Worm (Caenorhabditis elegans) whole organism, L4 larva: ENCODE results near the gene gsto-1.
A peak's percentile ranks its signal among the peaks of the same experiment; 100 is the strongest.

Source experiments
- T20F7.1 ChIP-seq: fragments of 200-800 bp; sonication (Bioruptor generic); optimal IDR thresholded peaks from 2 replicates; lab custom pipeline; 2018; ENCODE audit warnings: mild to moderate bottlenecking, missing genetic modification characterization, missing compliant biosample characterization
- T26A8.4 ChIP-seq: fragments of 200-800 bp; sonication (Bioruptor generic); IDR thresholded peaks from 2 replicates; pipeline ENCODE4 v1.3.6; 2022; ENCODE audit warnings: missing genetic modification characterization, missing compliant biosample characterization
- Y48G9A.11 ChIP-seq: fragments of 200-800 bp; sonication (Bioruptor generic); IDR thresholded peaks from 2 replicates; pipeline ENCODE4 v1.3.6; 2022; ENCODE audit warnings: missing genetic modification reagents, missing genetic modification characterization, missing compliant biosample characterization
- Y75B8A.6 ChIP-seq: fragments of 200-800 bp; sonication (Bioruptor generic); IDR thresholded peaks from 2 replicates; pipeline ENCODE4 v1.3.6; 2022; ENCODE audit warnings: missing genetic modification reagents, missing genetic modification characterization, missing compliant biosample characterization
- ZK337.2 ChIP-seq: fragments of 200-800 bp; sonication (Bioruptor generic); IDR thresholded peaks from 2 replicates; pipeline ENCODE4 v1.3.6; 2022; ENCODE audit warnings: missing genetic modification reagents, missing genetic modification characterization, missing compliant biosample characterization
- aha-1 ChIP-seq: fragments of 150-350 bp; peaks from one replicate; lab custom pipeline; 2014; ENCODE audit warnings: missing biosample characterization, missing genetic modification characterization
- ceh-20 ChIP-seq: fragments of 200-800 bp; sonication (Bioruptor generic); IDR thresholded peaks from 2 replicates; pipeline ENCODE4 v1.3.6; 2022; ENCODE audit warnings: missing genetic modification reagents, missing genetic modification characterization, missing compliant biosample characterization
- ceh-28 ChIP-seq: fragments of 150-350 bp; optimal IDR thresholded peaks from 2 replicates; lab custom pipeline; 2014; ENCODE audit warnings: missing biosample characterization, missing genetic modification reagents, missing genetic modification characterization
- ceh-62 ChIP-seq: sonication (generic microtip); optimal IDR thresholded peaks from 2 replicates; lab custom pipeline; 2017; ENCODE audit warnings: missing biosample characterization, missing genetic modification characterization
- cey-2 ChIP-seq: sonication (generic microtip); optimal IDR thresholded peaks from 3 replicates; lab custom pipeline; 2017; ENCODE audit warnings: missing genetic modification characterization, mild to moderate bottlenecking, missing compliant biosample characterization, antibody characterized with exemption, borderline replicate concordance; ENCODE audit not compliant: insufficient read depth
- ctbp-1 ChIP-seq: fragments of 200-800 bp; sonication (Bioruptor generic); IDR thresholded peaks from 2 replicates; pipeline ENCODE4 v1.3.6; 2022; ENCODE audit warnings: missing genetic modification reagents, missing genetic modification characterization, missing compliant biosample characterization
- daf-16 ChIP-seq, 3 experiments: sonication (generic microtip); optimal IDR thresholded peaks; 2 replicates each; lab custom pipeline; 2016 to 2017; ENCODE audit warnings: missing genetic modification characterization in 3 of 3, missing genetic modification reagents in 3 of 3, mild to moderate bottlenecking in 2 of 3, missing compliant biosample characterization in 2 of 3, missing biosample characterization in 1 of 3, moderate library complexity in 1 of 3
- dmd-6 ChIP-seq: fragments of 200-800 bp; sonication (Bioruptor generic); IDR thresholded peaks from 2 replicates; pipeline ENCODE4 v1.3.6; 2022; ENCODE audit warnings: missing genetic modification reagents, missing genetic modification characterization, missing compliant biosample characterization
- dpl-1 ChIP-seq: fragments of 150-350 bp; optimal IDR thresholded peaks from 2 replicates; lab custom pipeline; 2014; ENCODE audit warnings: missing biosample characterization, missing genetic modification reagents, missing genetic modification characterization
- dve-1 ChIP-seq: sonication (generic microtip); optimal IDR thresholded peaks from 2 replicates; lab custom pipeline; 2017; ENCODE audit warnings: antibody characterized with exemption, mild to moderate bottlenecking, missing genetic modification characterization, missing compliant biosample characterization; ENCODE audit not compliant: insufficient read depth
- gei-8 ChIP-seq: fragments of 200-800 bp; sonication (Bioruptor generic); optimal IDR thresholded peaks from 2 replicates; lab custom pipeline; 2018; ENCODE audit warnings: mild to moderate bottlenecking, missing genetic modification characterization, missing compliant biosample characterization
- hlh-11 ChIP-seq: fragments of 200-800 bp; sonication (Bioruptor generic); optimal IDR thresholded peaks from 2 replicates; lab custom pipeline; 2018; ENCODE audit warnings: mild to moderate bottlenecking, missing genetic modification characterization, missing compliant biosample characterization
- hlh-30 ChIP-seq: sonication (generic microtip); optimal IDR thresholded peaks from 2 replicates; lab custom pipeline; 2017; ENCODE audit warnings: antibody characterized with exemption, mild to moderate bottlenecking, missing genetic modification characterization, missing compliant biosample characterization; ENCODE audit not compliant: insufficient read depth
- lin-1 ChIP-seq: fragments of 200-800 bp; sonication (Bioruptor generic); IDR thresholded peaks from 2 replicates; pipeline ENCODE4 v1.3.6; 2022; ENCODE audit warnings: missing genetic modification reagents, missing genetic modification characterization, missing compliant biosample characterization
- lsy-2 ChIP-seq, 2 experiments: fragments of 150-350 bp in 1 of 2; sonication (generic microtip) in 1 of 2; optimal IDR thresholded peaks; 2 replicates each; lab custom pipeline; 2014 to 2017; ENCODE audit warnings: missing biosample characterization in 2 of 2, missing genetic modification characterization in 2 of 2
- mdl-1 ChIP-seq, 2 experiments: fragments of 150-350 bp in 1 of 2; sonication (generic microtip) in 1 of 2; optimal IDR thresholded peaks; 2 replicates each; lab custom pipeline; 2014 to 2017; ENCODE audit warnings: missing biosample characterization in 2 of 2, missing genetic modification characterization in 2 of 2
- mep-1 ChIP-seq: fragments of 150-350 bp; sonication (generic microtip); optimal IDR thresholded peaks from 3 replicates; lab custom pipeline; 2014; ENCODE audit warnings: missing biosample characterization, missing genetic modification characterization
- mxl-3 ChIP-seq: fragments of 200-800 bp; sonication (Bioruptor generic); optimal IDR thresholded peaks from 2 replicates; lab custom pipeline; 2018; ENCODE audit warnings: mild to moderate bottlenecking, missing genetic modification characterization, missing compliant biosample characterization
- nhr-102 ChIP-seq: sonication (generic microtip); optimal IDR thresholded peaks from 2 replicates; lab custom pipeline; 2016; ENCODE audit warnings: mild to moderate bottlenecking, missing genetic modification characterization, moderate library complexity, missing compliant biosample characterization
- nhr-28 ChIP-seq: fragments of 150-350 bp; optimal IDR thresholded peaks from 2 replicates; lab custom pipeline; 2014; ENCODE audit warnings: missing biosample characterization, missing genetic modification characterization
- nhr-41 ChIP-seq: fragments of 200-800 bp; sonication (Bioruptor generic); IDR thresholded peaks from 2 replicates; pipeline ENCODE4 v1.3.6; 2022; ENCODE audit warnings: missing genetic modification reagents, missing genetic modification characterization, missing compliant biosample characterization
- nhr-48 ChIP-seq: sonication (generic microtip); optimal IDR thresholded peaks from 2 replicates; lab custom pipeline; 2016; ENCODE audit warnings: mild to moderate bottlenecking, missing genetic modification characterization, missing compliant biosample characterization
- nhr-6 ChIP-seq: fragments of 150-350 bp; optimal IDR thresholded peaks from 2 replicates; lab custom pipeline; 2014; ENCODE audit warnings: missing biosample characterization, missing genetic modification characterization
- nhr-77 ChIP-seq: fragments of 150-350 bp; optimal IDR thresholded peaks from 2 replicates; lab custom pipeline; 2014; ENCODE audit warnings: missing biosample characterization, missing genetic modification characterization
- php-3 ChIP-seq: fragments of 200-800 bp; sonication (Bioruptor generic); IDR thresholded peaks from 2 replicates; pipeline ENCODE4 v1.3.6; 2022; ENCODE audit warnings: missing genetic modification reagents, missing genetic modification characterization, missing compliant biosample characterization
- saeg-2 ChIP-seq: fragments of 200-800 bp; sonication (Bioruptor generic); IDR thresholded peaks from 2 replicates; pipeline ENCODE4 v1.3.6; 2022; ENCODE audit warnings: missing genetic modification reagents, missing genetic modification characterization, missing compliant biosample characterization
- sdz-12 ChIP-seq: fragments of 200-800 bp; sonication (Bioruptor generic); optimal IDR thresholded peaks from 2 replicates; lab custom pipeline; 2018; ENCODE audit warnings: mild to moderate bottlenecking, missing genetic modification characterization, missing compliant biosample characterization
- unc-130 ChIP-seq: sonication (generic microtip); optimal IDR thresholded peaks from 2 replicates; lab custom pipeline; 2016; ENCODE audit warnings: missing genetic modification reagents, missing genetic modification characterization, missing compliant biosample characterization
- unc-62 ChIP-seq, 3 experiments: fragments of 150-350 bp in 1 of 3; sonication (generic microtip); optimal IDR thresholded peaks in 2 of 3; peaks in 1 of 3; 1 replicate in 1 of 3; 2 replicates in 2 of 3; lab custom pipeline; 2014 to 2017; ENCODE audit warnings: missing biosample characterization in 3 of 3, missing genetic modification characterization in 3 of 3, missing genetic modification reagents in 3 of 3, missing genotype in 1 of 3
- zfp-3 ChIP-seq: fragments of 200-800 bp; sonication (Bioruptor generic); conservative IDR thresholded peaks from 2 replicates; pipeline ENCODE4 v1.3.6; 2022; ENCODE audit warnings: missing genetic modification reagents, missing genetic modification characterization, missing compliant biosample characterization

gsto-1 gene

ce11 chrIII:7911621-7912020, 35.2 kb downstream of the gsto-1 start, which contains the start of gene ZK688.7:
Gene ZK688.7 (minus strand): TSS chrIII:7911634.
- TF ChIP-seq saeg-2 (GFP tag; lab: Robert Waterston, UW) (no peak), hlh-11 (tag; lab: Kevin White, UChicago) (peak; percentile 56), lsy-2 (tag; optimal IDR thresholded peaks at IDR 0.05; lab: Kevin White, UChicago) (peak in 1 of 2 experiments; percentile 29), hlh-30 (peak; percentile 86), nhr-28 (peak; percentile 60), mdl-1 (tag; optimal IDR thresholded peaks at IDR 0.05; lab: Kevin White, UChicago) (peak in 1 of 2 experiments; percentile 47), dve-1 (tag; lab: Kevin White, UChicago) (peak; percentile 60), unc-130 (GFP tag; lab: Kevin White, UChicago) (no peak), mxl-3 (GFP tag; lab: Kevin White, UChicago) (peak; percentile 31), ceh-28 (tag; lab: Kevin White, UChicago) (no peak), T20F7.1 (GFP tag; lab: Kevin White, UChicago) (peak; percentile 2), daf-16 (GFP tag; optimal IDR thresholded peaks at IDR 0.05; lab: Kevin White, UChicago) (no peak), daf-16 (tag; optimal IDR thresholded peaks at IDR 0.05; lab: Kevin White, UChicago) (peak; percentile 84), unc-62 (GFP tag; optimal IDR thresholded peaks at IDR 0.05 in 1 of 2; lab: Kevin White, UChicago) (peak in 1 of 2 experiments; percentile 87), unc-62 (tag; optimal IDR thresholded peaks at IDR 0.05; lab: Kevin White, UChicago) (no peak)

DNA sequence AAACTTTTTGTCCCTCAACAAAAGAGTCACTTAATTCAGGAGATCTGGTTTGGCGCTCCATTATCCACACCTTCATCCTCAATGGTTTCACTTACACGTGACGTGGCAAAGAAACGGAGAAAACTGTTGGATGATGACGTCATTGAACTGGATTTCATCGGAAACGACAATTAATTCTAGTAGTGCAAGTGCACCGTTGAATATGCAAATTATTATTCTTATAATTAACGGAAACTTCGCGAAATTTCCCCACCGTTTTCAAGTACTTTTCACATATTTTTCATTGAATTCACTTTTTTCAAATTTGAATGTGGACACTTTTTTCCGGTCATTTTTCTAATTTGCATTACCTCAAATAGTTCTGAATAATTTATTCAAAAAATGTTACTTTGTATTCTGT, 37.6 kb downstream of the gsto-1 start, which contains the start of gene ZK688.1:
TSS of gene ZK688.1 (plus strand) at position 301 of the 400 bp plus-strand sequence.
- TF ChIP-seq lin-1 (GFP tag; lab: Robert Waterston, UW), result no peak
- no peak for TF ChIP-seq nhr-77 (tag; lab: Kevin White, UChicago)
- no peak for TF ChIP-seq ceh-20
- no peak for TF ChIP-seq zfp-3
- no peak for TF ChIP-seq ZK337.2 (GFP tag; lab: Robert Waterston, UW)
- no peak for TF ChIP-seq gei-8 (GFP tag; lab: Kevin White, UChicago)
- TF ChIP-seq nhr-6, result no peak
- no peak for TF ChIP-seq ceh-62 (tag; lab: Kevin White, UChicago)
- TF ChIP-seq dpl-1 (GFP tag; lab: Kevin White, UChicago), result no peak

DNA sequence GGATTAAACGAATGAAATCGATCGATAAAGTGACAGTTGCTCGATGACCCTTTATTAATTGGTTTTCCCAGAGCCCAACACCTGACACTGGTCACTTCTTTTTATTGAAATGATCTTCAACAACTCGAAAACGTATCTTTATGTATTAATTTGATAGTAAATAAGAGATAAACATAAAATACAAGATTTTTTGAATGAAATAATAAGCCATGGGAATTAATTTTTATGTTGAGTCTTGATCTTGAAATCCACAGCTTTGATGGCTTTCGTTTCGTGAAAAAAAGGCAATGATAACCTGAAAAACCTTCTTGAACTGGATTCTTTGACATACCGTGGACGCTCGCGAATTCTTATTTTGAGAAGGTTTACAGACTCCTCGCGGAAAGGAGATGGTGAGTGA, 39.3 kb downstream of the gsto-1 start, which contains the start of gene pcp-5:
TSS of gene pcp-5 (minus strand) at position 101 of the 400 bp plus-strand sequence.
- TF ChIP-seq mdl-1 (tag; optimal IDR thresholded peaks at IDR 0.05; lab: Kevin White, UChicago) (no peak), daf-16 (GFP tag; optimal IDR thresholded peaks at IDR 0.05; lab: Kevin White, UChicago) (peak in 1 of 2 experiments; percentile 19), daf-16 (tag; optimal IDR thresholded peaks at IDR 0.05; lab: Kevin White, UChicago) (no peak)
- TF ChIP-seq, all 104 proteins: peak for 1

DNA sequence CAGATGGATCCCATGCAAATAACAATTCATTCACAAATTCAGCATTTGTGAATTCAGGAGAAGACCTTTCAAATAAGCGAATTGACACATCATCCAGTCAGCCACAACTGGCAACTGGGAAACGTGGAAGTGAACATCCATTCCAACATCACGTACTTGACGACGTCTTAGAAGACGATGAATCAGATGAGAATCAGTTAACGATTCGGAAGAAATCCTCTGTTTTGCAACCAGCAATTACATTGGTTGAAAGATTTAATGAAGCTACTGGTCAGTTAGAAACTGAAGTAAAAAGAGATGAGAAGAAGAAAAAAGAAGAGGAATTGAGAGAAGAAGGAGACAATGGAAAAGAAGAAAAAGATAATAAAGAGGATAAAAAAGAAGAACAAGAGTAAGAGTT, 43.4 kb downstream of the gsto-1 start:
- no peak for TF ChIP-seq T26A8.4 (GFP tag; lab: Robert Waterston, UW)
- TF ChIP-seq nhr-102, result no peak
- TF ChIP-seq unc-62 (GFP tag; optimal IDR thresholded peaks at IDR 0.05 in 1 of 2; lab: Kevin White, UChicago), result peak in 1 of 2 experiments; percentile 91
- TF ChIP-seq unc-62 (tag; optimal IDR thresholded peaks at IDR 0.05; lab: Kevin White, UChicago), result no peak
- TF ChIP-seq sdz-12, result no peak
- TF ChIP-seq aha-1 (tag; lab: Kevin White, UChicago), result peak; percentile 43
- no peak for TF ChIP-seq unc-130 (GFP tag; lab: Kevin White, UChicago)
- no peak for TF ChIP-seq nhr-41
- no peak for TF ChIP-seq hlh-30

ce11 chrIII:7900733-7901132, 46.1 kb downstream of the gsto-1 start, which contains the start of gene best-24:
Gene best-24 (plus strand): TSS chrIII:7901033.
- no peak for TF ChIP-seq nhr-102
- no peak for TF ChIP-seq Y75B8A.6 (GFP tag; lab: Robert Waterston, UW)
- TF ChIP-seq, all 104 proteins: peak for 0

DNA sequence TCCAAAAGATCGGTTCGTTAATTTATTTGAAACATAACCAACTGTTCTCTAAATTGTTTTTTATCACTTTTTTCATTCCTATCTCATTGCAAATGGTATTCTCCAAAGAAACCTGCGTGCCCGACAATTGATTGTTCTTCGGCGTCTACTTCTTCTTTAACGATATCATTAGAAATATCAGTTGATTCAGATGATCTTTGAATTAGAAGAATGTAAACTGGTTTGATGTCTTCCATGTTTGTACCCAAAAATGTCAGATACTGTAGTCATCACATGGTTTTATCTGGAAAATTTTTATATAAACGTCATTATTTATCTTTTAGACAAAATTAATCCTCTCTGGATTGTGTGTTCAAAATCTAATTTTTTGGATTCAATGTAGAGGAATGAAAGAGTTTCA, 49.1 kb downstream of the gsto-1 start:
- TF ChIP-seq dmd-6 (GFP tag; lab: Robert Waterston, UW), result peak; percentile 37; the same call in 1 of the 2 replicates
- peak in 1 of 2 experiments; percentile 52 for TF ChIP-seq mdl-1 (tag; optimal IDR thresholded peaks at IDR 0.05; lab: Kevin White, UChicago)
- TF ChIP-seq hlh-11 (tag; lab: Kevin White, UChicago), result peak; percentile 27
- TF ChIP-seq cey-2 (tag; lab: Kevin White, UChicago), result peak; percentile 5
- TF ChIP-seq hlh-30, result peak; percentile 33
- peak; percentile 81 for TF ChIP-seq nhr-28
- TF ChIP-seq nhr-48 (tag; lab: Kevin White, UChicago), result peak; percentile 36
- TF ChIP-seq php-3 (GFP tag; lab: Robert Waterston, UW), result no peak
- TF ChIP-seq T20F7.1 (GFP tag; lab: Kevin White, UChicago), result peak; percentile 34
- peak; percentile 26 for TF ChIP-seq mep-1 (tag; lab: Kevin White, UChicago)
- peak in 1 of 2 experiments; percentile 59 for TF ChIP-seq lsy-2 (tag; optimal IDR thresholded peaks at IDR 0.05; lab: Kevin White, UChicago)
- peak; percentile 44 for TF ChIP-seq dve-1 (tag; lab: Kevin White, UChicago)
- TF ChIP-seq Y48G9A.11 (GFP tag; lab: Robert Waterston, UW), result no peak
- TF ChIP-seq mxl-3 (GFP tag; lab: Kevin White, UChicago), result no peak
- TF ChIP-seq ctbp-1 (GFP tag; lab: Robert Waterston, UW), result no peak
